Worm (Caenorhabditis elegans): ENCODE measurements around the gene del-5.

ce11 chrX:10967698-10968097 lies 40.3 kb downstream of the del-5 start, which contains the start of gene K09C8.9:
- TF ChIP-seq zip-5 (tag; optimal IDR thresholded peaks at IDR 0.05) (no peak), sdc-2 (tag; optimal IDR thresholded peaks at IDR 0.05) (no peak), hlh-30 (tag; optimal IDR thresholded peaks at IDR 0.05; ENCODE audit: insufficient read depth) (no peak), dve-1 (tag; optimal IDR thresholded peaks at IDR 0.05) (no peak), pha-2 (tag; optimal IDR thresholded peaks at IDR 0.05) (no peak), C38D4.7 (GFP tag; optimal IDR thresholded peaks at IDR 0.05) (no peak), pha-4 (tag; optimal IDR thresholded peaks at IDR 0.05) (no peak), ceh-14 (tag; optimal IDR thresholded peaks at IDR 0.05) (no peak), elt-2 (tag; optimal IDR thresholded peaks at IDR 0.05) (no peak), nfya-1 (tag; optimal IDR thresholded peaks at IDR 0.05) (no peak), ceh-45 (GFP tag; IDR thresholded peaks at IDR 0.05) (no peak)

All from whole organism, late embryonic.